6 worm cellular contexts compared by ENCODE assay signal in genomic region chrII:10016013-10016412, ce11.
TF ChIP-seq lines count a peak whose summit lies in the region.

TSS of gene lec-2 (minus strand) at chrII:10016183.

TF ChIP-seq in whole organism, L1 larva, 84 proteins besides CTCF, POLR2A, EP300 and RAD21 (continues in another document):
- TF ChIP-seq ztf-11 (tag; optimal IDR thresholded peaks at IDR 0.05; lab: Kevin White, UChicago) (no peak), Y116A8C.19 (tag; optimal IDR thresholded peaks at IDR 0.05; lab: Kevin White, UChicago; ENCODE audit: borderline replicate concordance) (no peak), lin-14 (GFP tag; optimal IDR thresholded peaks at IDR 0.05; lab: Kevin White, UChicago) (peak; percentile 74), dsc-1 (tag; optimal IDR thresholded peaks at IDR 0.05; lab: Kevin White, UChicago) (no peak), hlh-17 (GFP tag; optimal IDR thresholded peaks at IDR 0.05; lab: Kevin White, UChicago; ENCODE audit: borderline replicate concordance) (no peak), nhr-71 (tag; optimal IDR thresholded peaks at IDR 0.05; lab: Kevin White, UChicago) (peak; percentile 45), ets-5 (GFP tag; IDR thresholded peaks at IDR 0.05; lab: Robert Waterston, UW) (no peak), elt-3 (tag; optimal IDR thresholded peaks at IDR 0.05; lab: Kevin White, UChicago) (peak in 1 of 6 experiments; percentile 18), C04F5.9 (tag; optimal IDR thresholded peaks at IDR 0.05; lab: Kevin White, UChicago) (no peak), aha-1 (tag; optimal IDR thresholded peaks at IDR 0.05; lab: Kevin White, UChicago) (no peak), unc-130 (tag; optimal IDR thresholded peaks at IDR 0.05; lab: Kevin White, UChicago) (no peak), fkh-8 (tag; optimal IDR thresholded peaks at IDR 0.05; lab: Kevin White, UChicago) (peak; percentile 83), aly-2 (tag; optimal IDR thresholded peaks at IDR 0.05; lab: Kevin White, UChicago) (no peak), ama-1 (optimal IDR thresholded peaks at IDR 0.05; lab: Kevin White, UChicago) (no peak), unc-98 (GFP tag; IDR thresholded peaks at IDR 0.05; lab: Robert Waterston, UW) (no peak)

TF ChIP-seq in whole organism, L2 larva, 48 proteins besides CTCF, POLR2A, EP300 and RAD21 (continues in another document):
- peak; percentile 44 for TF ChIP-seq nhr-129 (tag; optimal IDR thresholded peaks at IDR 0.05; lab: Kevin White, UChicago)
- TF ChIP-seq nhr-10 (tag; optimal IDR thresholded peaks at IDR 0.05; lab: Kevin White, UChicago), result no peak
- no peak for TF ChIP-seq nhr-25 (tag; optimal IDR thresholded peaks at IDR 0.05; lab: Kevin White, UChicago)
- peak; percentile 6 to 12 for TF ChIP-seq mdl-1 (tag; optimal IDR thresholded peaks at IDR 0.05; lab: Kevin White, UChicago)
- peak; percentile 36 for TF ChIP-seq sma-9 (GFP tag; optimal IDR thresholded peaks at IDR 0.05; lab: Kevin White, UChicago)
- no peak for TF ChIP-seq sma-9 (tag; optimal IDR thresholded peaks at IDR 0.05; lab: Kevin White, UChicago)
- no peak for TF ChIP-seq unc-55 (GFP tag; optimal IDR thresholded peaks at IDR 0.05; lab: Kevin White, UChicago)
- no peak for TF ChIP-seq ZK546.5 (tag; optimal IDR thresholded peaks at IDR 0.05; lab: Kevin White, UChicago)
- TF ChIP-seq ceh-16 (tag; optimal IDR thresholded peaks at IDR 0.05; lab: Kevin White, UChicago), result no peak
- no peak for TF ChIP-seq nhr-11 (tag; optimal IDR thresholded peaks at IDR 0.05; lab: Kevin White, UChicago)
- no peak for TF ChIP-seq elt-3 (tag; optimal IDR thresholded peaks at IDR 0.05; lab: Kevin White, UChicago)
- TF ChIP-seq mbf-1 (tag; optimal IDR thresholded peaks at IDR 0.05; lab: Kevin White, UChicago), result no peak
- TF ChIP-seq aly-2 (tag; optimal IDR thresholded peaks at IDR 0.05; lab: Kevin White, UChicago), result no peak
- TF ChIP-seq unc-62 (GFP tag; optimal IDR thresholded peaks at IDR 0.05; lab: Kevin White, UChicago), result no peak
- peak; percentile 24 for TF ChIP-seq lin-11 (tag; optimal IDR thresholded peaks at IDR 0.05; lab: Kevin White, UChicago)
- no peak for TF ChIP-seq C34F6.9 (tag; optimal IDR thresholded peaks at IDR 0.05; lab: Kevin White, UChicago)
- TF ChIP-seq zag-1 (tag; optimal IDR thresholded peaks at IDR 0.05; lab: Kevin White, UChicago), result no peak

TF ChIP-seq in whole organism, L3 larva, 47 proteins besides CTCF, POLR2A, EP300 and RAD21:
- TF ChIP-seq pha-4 (tag; optimal IDR thresholded peaks at IDR 0.05; lab: Kevin White, UChicago) (peak; percentile 54), nfya-1 (tag; optimal IDR thresholded peaks at IDR 0.05; lab: Kevin White, UChicago; ENCODE audit: insufficient read depth) (peak; percentile 36), unc-62 (GFP tag; optimal IDR thresholded peaks at IDR 0.05; lab: Kevin White, UChicago) (no peak), nhr-67 (tag; optimal IDR thresholded peaks at IDR 0.05; lab: Kevin White, UChicago) (no peak), nhr-12 (tag; optimal IDR thresholded peaks at IDR 0.05; lab: Kevin White, UChicago) (no peak)

TF ChIP-seq in whole organism, L4 larva, 104 proteins besides CTCF, POLR2A, EP300 and RAD21 (continues in another document):
- TF ChIP-seq dmd-8 (GFP tag; IDR thresholded peaks at IDR 0.05; lab: Robert Waterston, UW) (0 out of 2 replicates have a peak, but pooled peaks have one; percentile 21), T26A8.4 (GFP tag; IDR thresholded peaks at IDR 0.05; lab: Robert Waterston, UW) (no peak), egl-27 (tag; optimal IDR thresholded peaks at IDR 0.05; lab: Kevin White, UChicago) (peak; percentile 15), nhr-77 (tag; optimal IDR thresholded peaks at IDR 0.05; lab: Kevin White, UChicago) (no peak), D1046.2 (GFP tag; IDR thresholded peaks at IDR 0.05; lab: Robert Waterston, UW) (0 out of 2 replicates have a peak, but pooled peaks have one; percentile 14), set-16 (GFP tag; IDR thresholded peaks at IDR 0.05; lab: Robert Waterston, UW) (peak; percentile 63), aha-1 (tag; lab: Kevin White, UChicago) (peak; percentile 84), hlh-11 (tag; optimal IDR thresholded peaks at IDR 0.05; lab: Kevin White, UChicago) (peak; percentile 55), php-3 (GFP tag; IDR thresholded peaks at IDR 0.05; lab: Robert Waterston, UW) (0 out of 2 replicates have a peak, but pooled peaks have one; percentile 22), aly-2 (tag; optimal IDR thresholded peaks at IDR 0.05; lab: Kevin White, UChicago) (no peak), hlh-30 (tag; optimal IDR thresholded peaks at IDR 0.05; lab: Kevin White, UChicago; ENCODE audit: insufficient read depth) (peak; percentile 55), mxl-3 (GFP tag; optimal IDR thresholded peaks at IDR 0.05; lab: Kevin White, UChicago) (peak; percentile 91), nhr-111 (GFP tag; optimal IDR thresholded peaks at IDR 0.05; lab: Kevin White, UChicago) (no peak), vab-7 (GFP tag; IDR thresholded peaks at IDR 0.05; lab: Robert Waterston, UW) (no peak), tra-1 (GFP tag; IDR thresholded peaks at IDR 0.05; lab: Robert Waterston, UW) (0 out of 2 replicates have a peak, but pooled peaks have one; percentile 43), nhr-42 (GFP tag; IDR thresholded peaks at IDR 0.05; lab: Robert Waterston, UW) (no peak), ceh-20 (GFP tag; IDR thresholded peaks at IDR 0.05; lab: Robert Waterston, UW) (0 out of 2 replicates have a peak, but pooled peaks have one; percentile 34), Y48G9A.11 (GFP tag; IDR thresholded peaks at IDR 0.05; lab: Robert Waterston, UW) (no peak), spr-3 (GFP tag; optimal IDR thresholded peaks at IDR 0.05; lab: Kevin White, UChicago) (peak; percentile 7)

TF ChIP-seq in whole organism, early embryonic, 17 proteins besides CTCF, POLR2A, EP300 and RAD21:
- TF ChIP-seq ceh-36 (tag; optimal IDR thresholded peaks at IDR 0.05; lab: Kevin White, UChicago) (no peak), aly-1 (tag; optimal IDR thresholded peaks at IDR 0.05; lab: Kevin White, UChicago) (peak; percentile 0)

TF ChIP-seq in whole organism, young adult, 124 proteins besides CTCF, POLR2A, EP300 and RAD21 (continues in another document):
- peak; percentile 42; the same call in 1 of the 2 replicates for TF ChIP-seq hmg-1.2 (GFP tag; IDR thresholded peaks at IDR 0.05; lab: Robert Waterston, UW)
- no peak for TF ChIP-seq ceh-40 (GFP tag; IDR thresholded peaks at IDR 0.05; lab: Robert Waterston, UW)
- no peak for TF ChIP-seq B0019.2 (GFP tag; conservative IDR thresholded peaks at IDR 0.05; lab: Robert Waterston, UW)
- peak; percentile 43 for TF ChIP-seq ztf-26 (tag; optimal IDR thresholded peaks at IDR 0.05; lab: Kevin White, UChicago)
- TF ChIP-seq nfyb-1 (GFP tag; IDR thresholded peaks at IDR 0.05; lab: Robert Waterston, UW), result 0 out of 2 replicates have a peak, but pooled peaks have one; percentile 65
- TF ChIP-seq C06A6.2 (GFP tag; conservative IDR thresholded peaks at IDR 0.05; lab: Robert Waterston, UW), result no peak
- TF ChIP-seq hrde-1 (tag; optimal IDR thresholded peaks at IDR 0.05; lab: Kevin White, UChicago; ENCODE audit: borderline replicate concordance), result no peak
- no peak for TF ChIP-seq Y95B8A.8 (GFP tag; IDR thresholded peaks at IDR 0.05; lab: Robert Waterston, UW)
- peak; percentile 63 for TF ChIP-seq lin-40 (tag; optimal IDR thresholded peaks at IDR 0.05; lab: Kevin White, UChicago)
- no peak for TF ChIP-seq ceh-100 (GFP tag; IDR thresholded peaks at IDR 0.05; lab: Robert Waterston, UW)
- peak; percentile 20 for TF ChIP-seq K12H6.12 (tag; optimal IDR thresholded peaks at IDR 0.05; lab: Kevin White, UChicago)
- no peak for TF ChIP-seq attf-6 (GFP tag; IDR thresholded peaks at IDR 0.05; lab: Robert Waterston, UW)
- TF ChIP-seq K11D2.4 (GFP tag; IDR thresholded peaks at IDR 0.05; lab: Robert Waterston, UW), result peak; percentile 69; the same call in 1 of the 2 replicates
- TF ChIP-seq die-1 (tag; optimal IDR thresholded peaks at IDR 0.05; lab: Kevin White, UChicago), result peak; percentile 12
- TF ChIP-seq ztf-3 (GFP tag; optimal IDR thresholded peaks at IDR 0.05; lab: Kevin White, UChicago), result peak; percentile 0
- peak; percentile 88 for TF ChIP-seq zfh-2 (GFP tag; conservative IDR thresholded peaks at IDR 0.05; lab: Robert Waterston, UW)
- no peak for TF ChIP-seq aptf-2 (GFP tag; conservative IDR thresholded peaks at IDR 0.05; lab: Robert Waterston, UW)
- TF ChIP-seq somi-1 (GFP tag; optimal IDR thresholded peaks at IDR 0.05; lab: Kevin White, UChicago), result peak; percentile 68
- peak; percentile 36; the same call in 1 of the 2 replicates for TF ChIP-seq mcd-1 (GFP tag; IDR thresholded peaks at IDR 0.05; lab: Robert Waterston, UW)
- TF ChIP-seq atf-7 (tag; optimal IDR thresholded peaks at IDR 0.05; lab: Kevin White, UChicago), result peak; percentile 25
- TF ChIP-seq attf-5 (GFP tag; optimal IDR thresholded peaks at IDR 0.05; lab: Kevin White, UChicago), result peak; percentile 33
- no peak for TF ChIP-seq him-1 (tag; optimal IDR thresholded peaks at IDR 0.05; lab: Kevin White, UChicago)
- TF ChIP-seq Y53G8AR.9 (GFP tag; conservative IDR thresholded peaks at IDR 0.05; lab: Robert Waterston, UW), result no peak
- TF ChIP-seq D2030.7 (GFP tag; IDR thresholded peaks at IDR 0.05; lab: Robert Waterston, UW), result no peak
- TF ChIP-seq egl-44 (GFP tag; IDR thresholded peaks at IDR 0.05; lab: Robert Waterston, UW), result no peak
- TF ChIP-seq ceh-27 (GFP tag; optimal IDR thresholded peaks at IDR 0.05; lab: Kevin White, UChicago), result no peak
- peak; percentile 63 for TF ChIP-seq lin-26 (GFP tag; IDR thresholded peaks at IDR 0.05; lab: Robert Waterston, UW)
- TF ChIP-seq egrh-3 (GFP tag; IDR thresholded peaks at IDR 0.05; lab: Robert Waterston, UW), result peak; percentile 13; the same call in 1 of the 2 replicates
- peak; percentile 46; the same call in 1 of the 2 replicates for TF ChIP-seq B0336.3 (GFP tag; IDR thresholded peaks at IDR 0.05; lab: Robert Waterston, UW)
- TF ChIP-seq ztf-22 (GFP tag; optimal IDR thresholded peaks at IDR 0.05; lab: Kevin White, UChicago), result no peak
- TF ChIP-seq rpc-1 (optimal IDR thresholded peaks at IDR 0.05; lab: Kevin White, UChicago), result no peak
- TF ChIP-seq rpc-1 (tag; optimal IDR thresholded peaks at IDR 0.05; lab: Kevin White, UChicago), result no peak
- no peak for TF ChIP-seq madf-10 (tag; optimal IDR thresholded peaks at IDR 0.05; lab: Kevin White, UChicago)
- TF ChIP-seq ama-1 (optimal IDR thresholded peaks at IDR 0.05; lab: Kevin White, UChicago), result peak; percentile 26
- TF ChIP-seq ama-1 (GFP tag; optimal IDR thresholded peaks at IDR 0.05; lab: Kevin White, UChicago), result no peak
- no peak for TF ChIP-seq cebp-1 (GFP tag; IDR thresholded peaks at IDR 0.05; lab: Robert Waterston, UW)
- peak; percentile 33 for TF ChIP-seq cebp-1 (tag; optimal IDR thresholded peaks at IDR 0.05; lab: Kevin White, UChicago)
- TF ChIP-seq rec-8 (tag; optimal IDR thresholded peaks at IDR 0.05; lab: Kevin White, UChicago), result no peak
- TF ChIP-seq F22D6.2 (tag; optimal IDR thresholded peaks at IDR 0.05; lab: Kevin White, UChicago), result no peak
- TF ChIP-seq chd-7 (tag; optimal IDR thresholded peaks at IDR 0.05; lab: Kevin White, UChicago), result peak; percentile 58
